Fruit fly (Drosophila melanogaster) whole organism, wandering third instar larva: ENCODE measurements around the gene RanBP3.

Experiments
- Abd-B ChIP-seq: fragments of >200 bp; optimal IDR thresholded peaks from 2 replicates; lab custom pipeline; 2017; ENCODE audit warnings: missing biosample characterization, missing genetic modification characterization
- CG32264 ChIP-seq: fragments of 200-800 bp; sonication (Bioruptor generic); optimal IDR thresholded peaks from 2 replicates; lab custom pipeline; 2016; ENCODE audit warnings: missing biosample characterization, missing genetic modification characterization
- CG9705 ChIP-seq: fragments of 200-800 bp; sonication (Bioruptor generic); optimal IDR thresholded peaks from 2 replicates; lab custom pipeline; 2018; ENCODE audit warnings: missing biosample characterization, mild to moderate bottlenecking, missing genetic modification characterization
- CrebA ChIP-seq: fragments of 200-800 bp; sonication (Bioruptor generic); optimal IDR thresholded peaks from 2 replicates; lab custom pipeline; 2016; ENCODE audit warnings: missing biosample characterization, mild to moderate bottlenecking, missing genetic modification characterization, borderline replicate concordance
- Dfd ChIP-seq: fragments of >200 bp; optimal IDR thresholded peaks from 2 replicates; lab custom pipeline; 2017; ENCODE audit warnings: missing biosample characterization, missing genetic modification characterization
- Dif ChIP-seq: fragments of 200-275, 200-300 bp; sonication (Bioruptor generic); optimal IDR thresholded peaks from 2 replicates; lab custom pipeline; 2018; ENCODE audit warnings: missing biosample characterization, missing genetic modification characterization; ENCODE audit not compliant: partially characterized antibody
- GATAd ChIP-seq: sonication (Bioruptor generic); optimal IDR thresholded peaks from 2 replicates; lab custom pipeline; 2016; ENCODE audit warnings: missing biosample characterization, missing genetic modification characterization
- HLH106 ChIP-seq: fragments of 200-800 bp; optimal IDR thresholded peaks from 3 replicates; lab custom pipeline; 2019; ENCODE audit warnings: missing biosample characterization, mild to moderate bottlenecking, missing genetic modification characterization, moderate library complexity
- Hnf4 ChIP-seq: fragments of 200-800 bp; sonication (Bioruptor generic); optimal IDR thresholded peaks from 2 replicates; lab custom pipeline; 2016; ENCODE audit warnings: missing biosample characterization, mild to moderate bottlenecking, missing genetic modification characterization
- Hr78 ChIP-seq: fragments of >200 bp; optimal IDR thresholded peaks from 2 replicates; lab custom pipeline; 2017; ENCODE audit warnings: missing biosample characterization, missing genetic modification characterization
- Hr83 ChIP-seq: fragments of 200-300 bp; sonication (Bioruptor generic); optimal IDR thresholded peaks from 2 replicates; lab custom pipeline; 2016; ENCODE audit warnings: missing biosample characterization, mild to moderate bottlenecking, missing genetic modification characterization, moderate library complexity; ENCODE audit not compliant: poor library complexity, severe bottlenecking
- Jra ChIP-seq: sonication (Bioruptor generic); optimal IDR thresholded peaks from 2 replicates; lab custom pipeline; 2016; ENCODE audit warnings: missing biosample characterization, missing genetic modification characterization
- Mio ChIP-seq: sonication (Bioruptor generic); optimal IDR thresholded peaks from 2 replicates; lab custom pipeline; 2016; ENCODE audit warnings: missing biosample characterization, missing genetic modification characterization
- Myc ChIP-seq: fragments of >200 bp; optimal IDR thresholded peaks from 2 replicates; lab custom pipeline; 2017
- N ChIP-seq: fragments of >200 bp; optimal IDR thresholded peaks from 2 replicates; lab custom pipeline; 2018; ENCODE audit warnings: missing biosample characterization, missing external identifiers, missing genetic modification characterization
- OdsH ChIP-seq: fragments of 200-800 bp; sonication (Bioruptor generic); optimal IDR thresholded peaks from 2 replicates; lab custom pipeline; 2016; ENCODE audit warnings: missing biosample characterization, mild to moderate bottlenecking, missing genetic modification characterization
- Rel ChIP-seq, 2 experiments: fragments of 200-800 bp; sonication (Bioruptor generic) in 1 of 2; optimal IDR thresholded peaks; 2 replicates in 1 of 2; 3 replicates in 1 of 2; lab custom pipeline; 2016 to 2019; ENCODE audit warnings: mild to moderate bottlenecking in 2 of 2, missing biosample characterization in 2 of 2, missing genetic modification characterization in 2 of 2, moderate library complexity in 1 of 2
- Sp1 ChIP-seq: fragments of 200-800 bp; sonication (Bioruptor generic); optimal IDR thresholded peaks from 3 replicates; lab custom pipeline; 2019; ENCODE audit warnings: missing biosample characterization, mild to moderate bottlenecking, missing genetic modification characterization, moderate library complexity
- Vsx2 ChIP-seq: fragments of 200-300, 225-300 bp; sonication (Bioruptor generic); optimal IDR thresholded peaks from 2 replicates; lab custom pipeline; 2018; ENCODE audit warnings: missing biosample characterization, missing genetic modification characterization; ENCODE audit not compliant: partially characterized antibody
- br ChIP-seq: fragments of 200-800 bp; sonication (Bioruptor generic); optimal IDR thresholded peaks from 2 replicates; lab custom pipeline; 2016; ENCODE audit warnings: missing biosample characterization, missing genetic modification characterization
- brk ChIP-seq: fragments of 200-800 bp; sonication (Bioruptor generic); optimal IDR thresholded peaks from 2 replicates; lab custom pipeline; 2016; ENCODE audit warnings: missing biosample characterization, mild to moderate bottlenecking, missing genetic modification characterization
- dl ChIP-seq, 2 experiments: fragments of 175-275, 200-275 bp in 1 of 2; fragments of 200-275 bp in 1 of 2; sonication (Bioruptor generic); optimal IDR thresholded peaks; lab custom pipeline; 2018; ENCODE audit warnings: mild to moderate bottlenecking in 2 of 2, missing biosample characterization in 2 of 2, missing genetic modification characterization in 2 of 2, moderate library complexity in 2 of 2; ENCODE audit not compliant: partially characterized antibody in 2 of 2, insufficient read depth in 1 of 2
- dmrt93B ChIP-seq: fragments of 200-800 bp; sonication (Bioruptor generic); optimal IDR thresholded peaks from 2 replicates; lab custom pipeline; 2018; ENCODE audit warnings: missing biosample characterization, mild to moderate bottlenecking, missing genetic modification characterization
- dsf ChIP-seq: sonication (Bioruptor generic); optimal IDR thresholded peaks from 2 replicates; lab custom pipeline; 2016; ENCODE audit warnings: missing biosample characterization, missing genetic modification characterization, borderline replicate concordance
- ey ChIP-seq: fragments of 200-800 bp; sonication (Bioruptor generic); optimal IDR thresholded peaks from 2 replicates; lab custom pipeline; 2016; ENCODE audit warnings: missing biosample characterization, missing genetic modification characterization
- foxo ChIP-seq, 2 experiments: fragments of 200-800 bp; sonication (Bioruptor generic); optimal IDR thresholded peaks; 2 replicates in 1 of 2; 3 replicates in 1 of 2; lab custom pipeline; 2016 to 2017; ENCODE audit warnings: missing biosample characterization in 2 of 2, missing genetic modification characterization in 2 of 2
- fru ChIP-seq: fragments of 200-800 bp; sonication (Bioruptor generic); optimal IDR thresholded peaks from 3 replicates; lab custom pipeline; 2016; ENCODE audit warnings: missing biosample characterization, mild to moderate bottlenecking, missing genetic modification characterization
- h ChIP-seq: fragments of 200-800 bp; sonication (Bioruptor generic); optimal IDR thresholded peaks from 3 replicates; lab custom pipeline; 2016; ENCODE audit warnings: missing biosample characterization, mild to moderate bottlenecking, missing genetic modification characterization
- jim ChIP-seq: fragments of 175-275, 200-325 bp; sonication (Bioruptor generic); optimal IDR thresholded peaks from 2 replicates; lab custom pipeline; 2016; ENCODE audit warnings: missing biosample characterization, mild to moderate bottlenecking, missing genetic modification characterization
- lola ChIP-seq: fragments of >200 bp; optimal IDR thresholded peaks from 2 replicates; lab custom pipeline; 2017; ENCODE audit warnings: missing biosample characterization, missing genetic modification characterization
- pan ChIP-seq: fragments of >200 bp; optimal IDR thresholded peaks from 2 replicates; lab custom pipeline; 2017
- psq ChIP-seq: fragments of 200-800 bp; sonication (Bioruptor generic); optimal IDR thresholded peaks from 3 replicates; lab custom pipeline; 2017; ENCODE audit warnings: missing biosample characterization, mild to moderate bottlenecking, missing genetic modification characterization, moderate library complexity
- rgr ChIP-seq: fragments of 200-800 bp; sonication (Bioruptor generic); optimal IDR thresholded peaks from 3 replicates; lab custom pipeline; 2016; ENCODE audit warnings: missing biosample characterization, mild to moderate bottlenecking, missing genetic modification characterization
- sage ChIP-seq: fragments of 200-800 bp; sonication (Bioruptor generic); optimal IDR thresholded peaks from 2 replicates; lab custom pipeline; 2016; ENCODE audit warnings: missing biosample characterization, mild to moderate bottlenecking, missing genetic modification characterization
- sv ChIP-seq: fragments of 200-800 bp; sonication (Bioruptor generic); optimal IDR thresholded peaks from 3 replicates; lab custom pipeline; 2016; ENCODE audit warnings: missing biosample characterization, missing genetic modification characterization
- tai ChIP-seq: sonication (Bioruptor generic); optimal IDR thresholded peaks from 2 replicates; lab custom pipeline; 2016; ENCODE audit warnings: missing biosample characterization, missing genetic modification characterization
- usp ChIP-seq: fragments of >200 bp; optimal IDR thresholded peaks from 2 replicates; lab custom pipeline; 2017; ENCODE audit warnings: missing biosample characterization, missing genetic modification characterization
- woc ChIP-seq: sonication (Bioruptor generic); optimal IDR thresholded peaks from 2 replicates; lab custom pipeline; 2016; ENCODE audit warnings: missing biosample characterization, mild to moderate bottlenecking, missing genetic modification characterization

Gene RanBP3

dm6 chr3R:23760219-23761018, 7.8 kb upstream of the RanBP3 start, which contains the start of gene SdhD (continued):
- peak; percentile 54 for TF ChIP-seq br

DNA sequence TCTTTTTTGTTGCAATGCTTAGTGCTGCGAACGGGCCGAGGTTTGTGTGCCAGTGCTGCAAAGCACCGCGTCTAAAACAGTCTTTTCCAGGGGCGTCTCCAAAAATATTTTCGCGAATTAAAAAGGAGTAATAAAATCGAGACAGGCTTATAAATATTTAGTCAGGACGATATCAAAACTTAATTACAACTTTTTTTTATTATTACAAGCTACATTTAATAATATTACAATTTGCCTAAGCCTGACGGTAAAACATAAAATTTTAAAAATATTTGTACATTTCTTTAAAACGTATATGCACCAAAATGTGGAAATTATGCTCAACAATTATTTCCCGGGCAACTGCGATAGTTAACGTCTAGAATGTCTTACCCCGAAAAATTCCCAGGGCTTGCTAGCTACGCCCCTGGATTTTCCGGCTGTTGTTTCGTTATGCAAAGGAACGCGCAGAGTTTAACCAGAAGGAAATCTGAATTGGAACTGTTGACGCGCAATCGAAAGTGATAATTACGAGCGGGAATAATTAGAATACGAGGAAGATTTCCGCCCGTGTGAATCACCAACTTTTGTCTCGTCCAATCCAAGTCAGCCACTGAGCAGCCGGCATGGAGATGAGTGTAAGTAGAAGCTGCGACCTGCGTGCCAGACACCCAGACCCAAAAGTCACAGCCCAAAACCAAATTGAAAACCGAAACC, 5.4 kb upstream of the RanBP3 start, which contains the start of the genes PTPMT1 and Hrd3:
Gene PTPMT1 (plus strand): TSS at position 428 of the 696 bp plus-strand sequence.
Gene Hrd3 (minus strand): TSS at position 646 of the 696 bp plus-strand sequence.
- TF ChIP-seq rgr (GFP tag; lab: Kevin White, UChicago) (peak; percentile 98), HLH106 (tag; lab: Kevin White, UChicago) (peak; percentile 99), dmrt93B (GFP tag; lab: Kevin White, UChicago) (peak; percentile 99), foxo (GFP tag; optimal IDR thresholded peaks at IDR 0.05; lab: Kevin White, UChicago) (peak; percentile 92 to 99), lola (no peak), woc (GFP tag; lab: Kevin White, UChicago) (peak; percentile 94), pan (lab: Kevin White, UChicago) (no peak), OdsH (GFP tag; lab: Kevin White, UChicago) (peak; percentile 98), Hnf4 (GFP tag; lab: Kevin White, UChicago) (peak; percentile 95), CrebA (no peak), h (peak; percentile 99), Mio (GFP tag; lab: Kevin White, UChicago) (peak; percentile 85), sage (GFP tag; lab: Kevin White, UChicago) (peak; percentile 96), Vsx2 (GFP tag; lab: Kevin White, UChicago) (no peak), Rel (GFP tag; optimal IDR thresholded peaks at IDR 0.05; lab: Kevin White, UChicago) (peak; percentile 81), Rel (tag; optimal IDR thresholded peaks at IDR 0.05; lab: Kevin White, UChicago) (peak; percentile 89), dl (GFP tag; optimal IDR thresholded peaks at IDR 0.05; lab: Kevin White, UChicago; ENCODE audit: insufficient read depth in 1 of 2, partially characterized antibody in 2 of 2) (no peak), br (peak; percentile 98), Myc (no peak), dsf (GFP tag; lab: Kevin White, UChicago) (peak; percentile 93), Hr78 (GFP tag; lab: Kevin White, UChicago) (no peak), psq (peak; percentile 97), Hr83 (GFP tag; lab: Kevin White, UChicago) (peak; percentile 85), Dfd (GFP tag; lab: Kevin White, UChicago) (no peak), CG32264 (GFP tag; lab: Kevin White, UChicago) (peak; percentile 90), Jra (GFP tag; lab: Kevin White, UChicago) (peak; percentile 97), ey (GFP tag; lab: Kevin White, UChicago) (peak; percentile 97), fru (GFP tag; lab: Kevin White, UChicago) (peak; percentile 99), N (GFP tag; lab: Kevin White, UChicago) (no peak), Abd-B (GFP tag; lab: Kevin White, UChicago) (no peak), Sp1 (peak; percentile 99), sv (GFP tag; lab: Kevin White, UChicago) (peak; percentile 99), tai (GFP tag; lab: Kevin White, UChicago) (no peak), jim (peak; percentile 68), CG9705 (GFP tag; lab: Kevin White, UChicago) (peak; percentile 96), brk (no peak), usp (no peak), Dif (GFP tag; lab: Kevin White, UChicago) (peak; percentile 1), GATAd (peak; percentile 95)
- TF ChIP-seq, all 38 proteins: peak for 25
